Worm (Caenorhabditis elegans) whole organism, midembryonic: ENCODE results near the gene gtap-1.
A peak's percentile ranks its signal among the peaks of the same experiment; 100 is the strongest.

Source experiments
- T22C8.4 ChIP-seq: fragments of 200-800 bp; sonication (Bioruptor generic); IDR thresholded peaks from 2 replicates; pipeline ENCODE4 v1.3.6; 2022; ENCODE audit warnings: missing genetic modification characterization, missing compliant biosample characterization
- cog-1 ChIP-seq: sonication (generic microtip); optimal IDR thresholded peaks from 2 replicates; lab custom pipeline; 2016; ENCODE audit warnings: missing genetic modification characterization, missing compliant biosample characterization
- flt-1 ChIP-seq: fragments of 200-800 bp; sonication (Bioruptor generic); IDR thresholded peaks from 2 replicates; pipeline ENCODE4 v1.3.6; 2022; ENCODE audit warnings: missing genetic modification characterization, missing compliant biosample characterization
- klf-2 ChIP-seq: fragments of 200-800 bp; sonication (Bioruptor generic); conservative IDR thresholded peaks from 2 replicates; pipeline ENCODE4 v1.3.6; 2022; ENCODE audit warnings: missing genetic modification reagents, missing genetic modification characterization, missing compliant biosample characterization
- med-1 ChIP-seq: sonication (generic microtip); optimal IDR thresholded peaks from 2 replicates; lab custom pipeline; 2017; ENCODE audit warnings: missing genetic modification characterization, mild to moderate bottlenecking, missing compliant biosample characterization, antibody characterized with exemption, missing genetic modification reagents; ENCODE audit not compliant: insufficient read depth
- ref-1 ChIP-seq: fragments of 200-800 bp; sonication (Bioruptor generic); conservative IDR thresholded peaks from 2 replicates; pipeline ENCODE4 v1.3.6; 2022; ENCODE audit warnings: missing genetic modification reagents, missing genetic modification characterization, missing compliant biosample characterization
- tab-1 ChIP-seq: fragments of 200-800 bp; sonication (Bioruptor generic); IDR thresholded peaks from 2 replicates; pipeline ENCODE4 v1.3.6; 2022; ENCODE audit warnings: missing genetic modification characterization, missing compliant biosample characterization
- ztf-23 ChIP-seq: fragments of 200-800 bp; sonication (Bioruptor generic); IDR thresholded peaks from 2 replicates; pipeline ENCODE4 v1.3.6; 2022; ENCODE audit warnings: missing genetic modification reagents, missing genetic modification characterization, missing compliant biosample characterization
- ztf-29 ChIP-seq: fragments of 200-800 bp; sonication (Bioruptor generic); IDR thresholded peaks from 2 replicates; pipeline ENCODE4 v1.3.6; 2022; ENCODE audit warnings: missing genetic modification reagents, missing genetic modification characterization, missing compliant biosample characterization

gtap-1 gene

ce11 chrII:5781935-5782921 lies 50.8 kb downstream of the gtap-1 start, which contains the start of gene K05F1.6:
Gene K05F1.6 (plus strand): TSS chrII:5782520.
- TF ChIP-seq ztf-29 (GFP tag; lab: Robert Waterston, UW) (peak; percentile 42; the same call in 1 of the 2 replicates), cog-1 (tag; lab: Kevin White, UChicago) (peak; percentile 58), tab-1 (GFP tag; lab: Robert Waterston, UW) (peak; percentile 70; the same call in 1 of the 2 replicates), T22C8.4 (GFP tag; lab: Robert Waterston, UW) (peak; percentile 60), ztf-23 (peak; percentile 84), ref-1 (GFP tag; lab: Robert Waterston, UW) (peak; percentile 54; the same call in 1 of the 2 replicates), med-1 (GFP tag; lab: Kevin White, UChicago) (no peak), klf-2 (GFP tag; lab: Robert Waterston, UW) (peak; percentile 68; the same call in 1 of the 2 replicates), flt-1 (peak; percentile 64; the same call in 1 of the 2 replicates)

- no peak for TF ChIP-seq ztf-23
- TF ChIP-seq med-1 (GFP tag; lab: Kevin White, UChicago) = no peak
- TF ChIP-seq cog-1 (tag; lab: Kevin White, UChicago) = no peak
- no peak for TF ChIP-seq klf-2 (GFP tag; lab: Robert Waterston, UW)
- no peak for TF ChIP-seq flt-1
- TF ChIP-seq ref-1 (GFP tag; lab: Robert Waterston, UW) = no peak
Observed at ce11 chrII:5779866-5780265, 53.2 kb downstream of the gtap-1 start.
